Worm (Caenorhabditis elegans): ENCODE measurements around the gene ins-17.

Gene ins-17

ce11 chrIII:4488892-4489409, 11.6 kb upstream of the ins-17 start, which contains the start of gene cpg-1:
Gene cpg-1 (plus strand): TSS chrIII:4489359.
- no peak for TF ChIP-seq bed-1 (GFP tag; IDR thresholded peaks at IDR 0.05)
- TF ChIP-seq snpc-1.1 (tag; optimal IDR thresholded peaks at IDR 0.05; ENCODE audit: insufficient read depth): peak; percentile 84
- TF ChIP-seq F52B5.7 (tag; optimal IDR thresholded peaks at IDR 0.05): no peak
- no peak for TF ChIP-seq nhr-120 (GFP tag; IDR thresholded peaks at IDR 0.05)
- TF ChIP-seq somi-1 (GFP tag; optimal IDR thresholded peaks at IDR 0.05): no peak
- TF ChIP-seq lin-40 (tag; optimal IDR thresholded peaks at IDR 0.05): no peak
- peak; percentile 53 for TF ChIP-seq B0336.3 (GFP tag; IDR thresholded peaks at IDR 0.05)
- TF ChIP-seq B0019.2 (GFP tag; conservative IDR thresholded peaks at IDR 0.05): peak; percentile 98
- no peak for TF ChIP-seq F57C9.4 (tag; optimal IDR thresholded peaks at IDR 0.05)
- no peak for TF ChIP-seq repo-1 (tag; optimal IDR thresholded peaks at IDR 0.05)
- TF ChIP-seq lag-1 (GFP tag; IDR thresholded peaks at IDR 0.05): no peak
- TF ChIP-seq dox-1 (GFP tag; IDR thresholded peaks at IDR 0.05): no peak; the same call in 1 of the 2 replicates
- no peak for TF ChIP-seq pha-4 (tag; optimal IDR thresholded peaks at IDR 0.05)
- peak; percentile 74 for TF ChIP-seq attf-3 (GFP tag; conservative IDR thresholded peaks at IDR 0.05)
- 0 out of 2 replicates have a peak, but pooled peaks have one; percentile 42 for TF ChIP-seq ztf-25 (GFP tag; IDR thresholded peaks at IDR 0.05)
- peak; percentile 85 for TF ChIP-seq mcd-1 (GFP tag; IDR thresholded peaks at IDR 0.05)
- no peak; the same call in 1 of the 2 replicates for TF ChIP-seq Y53G8AR.9 (GFP tag; conservative IDR thresholded peaks at IDR 0.05)
- TF ChIP-seq ztf-3 (GFP tag; optimal IDR thresholded peaks at IDR 0.05): no peak
- TF ChIP-seq madf-3 (GFP tag; IDR thresholded peaks at IDR 0.05): no peak; the same call in 1 of the 2 replicates
- no peak for TF ChIP-seq nhr-179 (tag; optimal IDR thresholded peaks at IDR 0.05)
- no peak for TF ChIP-seq ceh-58 (GFP tag; IDR thresholded peaks at IDR 0.05)
- TF ChIP-seq atf-7 (tag; optimal IDR thresholded peaks at IDR 0.05): no peak
- no peak for TF ChIP-seq F55B11.4 (tag; optimal IDR thresholded peaks at IDR 0.05; ENCODE audit: borderline replicate concordance, insufficient read depth)
- TF ChIP-seq F10E7.11 (tag; optimal IDR thresholded peaks at IDR 0.05): no peak
- TF ChIP-seq dpff-1 (tag; optimal IDR thresholded peaks at IDR 0.05): no peak
- TF ChIP-seq die-1 (tag; optimal IDR thresholded peaks at IDR 0.05): peak; percentile 20
- no peak for TF ChIP-seq tbx-9 (tag; optimal IDR thresholded peaks at IDR 0.05; ENCODE audit: borderline replicate concordance)
- TF ChIP-seq ceh-79 (tag; optimal IDR thresholded peaks at IDR 0.05): no peak
- TF ChIP-seq rec-8 (tag; optimal IDR thresholded peaks at IDR 0.05): peak in 1 of 2 experiments; percentile 88
- peak; percentile 100 for TF ChIP-seq D2030.7 (GFP tag; IDR thresholded peaks at IDR 0.05)
- TF ChIP-seq madf-8 (GFP tag; conservative IDR thresholded peaks at IDR 0.05): peak; percentile 99
- no peak for TF ChIP-seq hlh-26 (GFP tag; conservative IDR thresholded peaks at IDR 0.05)
- TF ChIP-seq aptf-2 (GFP tag; conservative IDR thresholded peaks at IDR 0.05): peak; percentile 35; the same call in 1 of the 2 replicates
- TF ChIP-seq mes-4 (tag; optimal IDR thresholded peaks at IDR 0.05): peak; percentile 29
- peak; percentile 98 for TF ChIP-seq dpl-1 (GFP tag; optimal IDR thresholded peaks at IDR 0.05)
- TF ChIP-seq sptf-2 (GFP tag; optimal IDR thresholded peaks at IDR 0.05): no peak
- TF ChIP-seq snpc-3.4 (tag; optimal IDR thresholded peaks at IDR 0.05): peak; percentile 97
- TF ChIP-seq ztf-18 (tag; optimal IDR thresholded peaks at IDR 0.05): peak; percentile 100
- TF ChIP-seq ekl-4 (GFP tag; IDR thresholded peaks at IDR 0.05): peak; percentile 96
- peak; percentile 21 for TF ChIP-seq B0261.1 (tag; optimal IDR thresholded peaks at IDR 0.05)
- no peak for TF ChIP-seq let-607 (tag; optimal IDR thresholded peaks at IDR 0.05)
- TF ChIP-seq cebp-1 (GFP tag; IDR thresholded peaks at IDR 0.05): no peak
- TF ChIP-seq cebp-1 (tag; optimal IDR thresholded peaks at IDR 0.05): no peak
- TF ChIP-seq zfh-2 (GFP tag; conservative IDR thresholded peaks at IDR 0.05): no peak
- TF ChIP-seq hsf-1 (GFP tag; IDR thresholded peaks at IDR 0.05): peak; percentile 95
- no peak for TF ChIP-seq egl-44 (GFP tag; IDR thresholded peaks at IDR 0.05)
- TF ChIP-seq madf-6 (GFP tag; IDR thresholded peaks at IDR 0.05): peak; percentile 100
- no peak for TF ChIP-seq ztf-6 (GFP tag; IDR thresholded peaks at IDR 0.05)

Data from whole organism, young adult.